Worm (Caenorhabditis elegans) whole organism, late embryonic: ENCODE measurements around the gene C53B7.3.

Experiments used
- ahr-1 ChIP-seq: sonication (generic microtip); optimal IDR thresholded peaks from 2 replicates; lab custom pipeline; 2016; ENCODE audit warnings: missing genetic modification characterization, missing compliant biosample characterization
- elt-2 ChIP-seq: sonication (generic microtip); optimal IDR thresholded peaks from 2 replicates; lab custom pipeline; 2016; ENCODE audit warnings: missing genetic modification reagents, missing genetic modification characterization, missing compliant biosample characterization
- tbx-7 ChIP-seq: sonication (generic microtip); optimal IDR thresholded peaks from 2 replicates; lab custom pipeline; 2016; ENCODE audit warnings: missing genotype, missing genetic modification characterization, missing compliant biosample characterization

DNA sequence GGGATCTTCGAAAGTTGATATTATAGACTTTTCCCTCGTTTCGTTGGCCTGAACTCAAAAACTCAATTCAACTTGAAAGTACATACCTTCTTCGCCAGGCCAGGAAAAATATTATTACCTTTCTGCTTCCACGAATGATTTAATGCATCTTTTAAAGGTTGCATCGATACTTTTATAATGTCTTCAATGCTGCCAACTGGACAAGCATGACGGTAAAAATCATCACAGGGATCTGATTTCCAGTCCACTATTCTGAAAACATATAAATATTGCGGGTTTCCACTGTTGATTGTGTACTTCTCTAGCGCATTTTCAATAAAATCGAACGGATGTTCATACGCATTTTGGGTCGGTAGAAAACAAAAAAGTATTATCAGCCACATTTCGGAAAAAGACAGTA, 18.5 kb downstream of the C53B7.3 start, which contains the start of gene nep-4:
- TF ChIP-seq tbx-7 (tag; lab: Kevin White, UChicago) = no peak
- TF ChIP-seq elt-2 (tag; lab: Kevin White, UChicago) = no peak
- no peak for TF ChIP-seq ahr-1
